Worm (Caenorhabditis elegans) whole organism, L1 larva: ENCODE measurements around the gene sra-28.

Source experiments
- C04F5.9 ChIP-seq: sonication (generic microtip); optimal IDR thresholded peaks from 2 replicates; lab custom pipeline; 2016; ENCODE audit warnings: missing genetic modification characterization, missing compliant biosample characterization
- C16A3.4 ChIP-seq: fragments of 150-350 bp; optimal IDR thresholded peaks from 2 replicates; lab custom pipeline; 2014; ENCODE audit warnings: missing biosample characterization, missing genetic modification characterization
- F16B12.6 ChIP-seq: fragments of 150-350 bp; optimal IDR thresholded peaks from 2 replicates; lab custom pipeline; 2014; ENCODE audit warnings: missing biosample characterization, missing genetic modification characterization
- Y116A8C.19 ChIP-seq: sonication (generic microtip); optimal IDR thresholded peaks from 2 replicates; lab custom pipeline; 2016; ENCODE audit warnings: missing compliant biosample characterization, missing genetic modification characterization, borderline replicate concordance
- aha-1 ChIP-seq: fragments of 150-350 bp; optimal IDR thresholded peaks from 2 replicates; lab custom pipeline; 2014; ENCODE audit warnings: missing biosample characterization, missing genetic modification characterization
- ama-1 ChIP-seq: fragments of 150-350 bp; optimal IDR thresholded peaks from 2 replicates; lab custom pipeline; 2014
- ceh-63 ChIP-seq: fragments of 200-800 bp; sonication (Bioruptor generic); optimal IDR thresholded peaks from 2 replicates; lab custom pipeline; 2018; ENCODE audit warnings: mild to moderate bottlenecking, missing genetic modification characterization, missing compliant biosample characterization
- ceh-82 ChIP-seq, 3 experiments: fragments of 150-350 bp in 1 of 3; sonication (generic microtip) in 2 of 3; optimal IDR thresholded peaks; 2 replicates each; lab custom pipeline; 2014 to 2017; ENCODE audit warnings: missing biosample characterization in 3 of 3, missing genetic modification characterization in 3 of 3
- ceh-88 ChIP-seq: fragments of 200-800 bp; sonication (Bioruptor generic); IDR thresholded peaks from 2 replicates; pipeline ENCODE4 v1.3.6; 2022; ENCODE audit warnings: missing genetic modification characterization, missing compliant biosample characterization
- ceh-90 ChIP-seq: sonication (generic microtip); optimal IDR thresholded peaks from 2 replicates; lab custom pipeline; 2016; ENCODE audit warnings: missing genetic modification characterization, missing compliant biosample characterization
- dpl-1 ChIP-seq, 3 experiments: fragments of 150-350 bp in 2 of 3; sonication (generic microtip) in 1 of 3; optimal IDR thresholded peaks; 2 replicates each; lab custom pipeline; 2014 to 2017; ENCODE audit warnings: missing biosample characterization in 3 of 3, missing genetic modification characterization in 3 of 3, missing genetic modification reagents in 3 of 3
- efl-1 ChIP-seq, 4 experiments: fragments of 150-350 bp; optimal IDR thresholded peaks in 3 of 4; peaks in 1 of 4; 1 replicate in 1 of 4; 2 replicates in 3 of 4; lab custom pipeline; 2014; ENCODE audit warnings: missing biosample characterization in 2 of 4, missing genetic modification characterization in 2 of 4, missing genetic modification reagents in 2 of 4
- efl-3 ChIP-seq: fragments of 200-800 bp; sonication (Bioruptor generic); optimal IDR thresholded peaks from 2 replicates; lab custom pipeline; 2018; ENCODE audit warnings: mild to moderate bottlenecking, missing genetic modification characterization, missing compliant biosample characterization
- egl-13 ChIP-seq: sonication (generic microtip); optimal IDR thresholded peaks from 2 replicates; lab custom pipeline; 2016; ENCODE audit warnings: missing genotype, missing genetic modification reagents, missing genetic modification characterization, missing compliant biosample characterization
- ets-5 ChIP-seq: fragments of 200-800 bp; sonication (Bioruptor generic); IDR thresholded peaks from 2 replicates; pipeline ENCODE4 v1.3.6; 2022; ENCODE audit warnings: missing genetic modification characterization, missing compliant biosample characterization
- fkh-10 ChIP-seq: sonication (generic microtip); optimal IDR thresholded peaks from 2 replicates; lab custom pipeline; 2017; ENCODE audit warnings: missing biosample characterization, missing genetic modification reagents, missing genetic modification characterization
- fkh-4 ChIP-seq: sonication (generic microtip); optimal IDR thresholded peaks from 2 replicates; lab custom pipeline; 2016; ENCODE audit warnings: missing compliant biosample characterization, missing genetic modification characterization, borderline replicate concordance
- fkh-8 ChIP-seq: sonication (generic microtip); optimal IDR thresholded peaks from 2 replicates; lab custom pipeline; 2016; ENCODE audit warnings: mild to moderate bottlenecking, missing genetic modification characterization, missing compliant biosample characterization
- grh-1 ChIP-seq: fragments of 200-800 bp; sonication (Bioruptor generic); IDR thresholded peaks from 2 replicates; pipeline ENCODE4 v1.3.6; 2022; ENCODE audit warnings: missing genetic modification reagents, missing genetic modification characterization, missing compliant biosample characterization
- jun-1 ChIP-seq: fragments of 150-350 bp; optimal IDR thresholded peaks from 2 replicates; lab custom pipeline; 2014; ENCODE audit warnings: missing biosample characterization, missing genetic modification reagents, missing genetic modification characterization
- lin-14 ChIP-seq: fragments of 200-800 bp; sonication (Bioruptor generic); optimal IDR thresholded peaks from 2 replicates; lab custom pipeline; 2018; ENCODE audit warnings: mild to moderate bottlenecking, missing genetic modification characterization, moderate library complexity, missing compliant biosample characterization
- lin-15B ChIP-seq: fragments of 150-350 bp; sonication (generic microtip); optimal IDR thresholded peaks from 3 replicates; lab custom pipeline; 2014; ENCODE audit warnings: missing biosample characterization, missing genetic modification characterization
- lir-3 ChIP-seq: sonication (generic microtip); optimal IDR thresholded peaks from 2 replicates; lab custom pipeline; 2016; ENCODE audit warnings: mild to moderate bottlenecking, missing genetic modification characterization, moderate library complexity, missing compliant biosample characterization; ENCODE audit not compliant: poor library complexity
- lsy-2 ChIP-seq, 2 experiments: fragments of 150-350 bp; optimal IDR thresholded peaks; 2 replicates each; lab custom pipeline; 2014; ENCODE audit warnings: missing biosample characterization in 2 of 2, missing genetic modification characterization in 2 of 2
- mab-9 ChIP-seq: fragments of 200-800 bp; sonication (Bioruptor generic); IDR thresholded peaks from 2 replicates; pipeline ENCODE4 v1.3.6; 2022; ENCODE audit warnings: missing genetic modification reagents, missing genetic modification characterization, missing compliant biosample characterization
- mep-1 ChIP-seq: fragments of 150-350 bp; optimal IDR thresholded peaks from 2 replicates; lab custom pipeline; 2014; ENCODE audit warnings: missing biosample characterization, missing genetic modification characterization
- nhr-28 ChIP-seq: fragments of 150-350 bp; optimal IDR thresholded peaks from 2 replicates; lab custom pipeline; 2014; ENCODE audit warnings: missing biosample characterization, missing genetic modification characterization
- nhr-47 ChIP-seq: sonication (generic microtip); optimal IDR thresholded peaks from 2 replicates; lab custom pipeline; 2016; ENCODE audit warnings: mild to moderate bottlenecking, missing genetic modification characterization, moderate library complexity, missing compliant biosample characterization
- nhr-76 ChIP-seq: sonication (generic microtip); optimal IDR thresholded peaks from 2 replicates; lab custom pipeline; 2017; ENCODE audit warnings: missing biosample characterization, missing genetic modification characterization
- nhr-77 ChIP-seq: fragments of 150-350 bp; optimal IDR thresholded peaks from 2 replicates; lab custom pipeline; 2014; ENCODE audit warnings: missing biosample characterization, missing genetic modification characterization
- nhr-84 ChIP-seq: sonication (generic microtip); optimal IDR thresholded peaks from 2 replicates; lab custom pipeline; 2017; ENCODE audit warnings: missing biosample characterization, missing genetic modification characterization
- pqm-1 ChIP-seq: sonication (generic microtip); optimal IDR thresholded peaks from 3 replicates; lab custom pipeline; 2017; ENCODE audit warnings: missing biosample characterization, missing genetic modification characterization
- rnt-1 ChIP-seq: sonication (generic microtip); optimal IDR thresholded peaks from 2 replicates; lab custom pipeline; 2016; ENCODE audit warnings: mild to moderate bottlenecking, missing genetic modification characterization, moderate library complexity, missing compliant biosample characterization
- snpc-4 ChIP-seq: fragments of 150-350 bp; optimal IDR thresholded peaks from 2 replicates; lab custom pipeline; 2014; ENCODE audit warnings: missing biosample characterization, missing genetic modification characterization
- sox-4 ChIP-seq: sonication (generic microtip); optimal IDR thresholded peaks from 2 replicates; lab custom pipeline; 2016; ENCODE audit warnings: missing genetic modification characterization, missing compliant biosample characterization
- tlp-1 ChIP-seq: fragments of 150-350 bp; optimal IDR thresholded peaks from 2 replicates; lab custom pipeline; 2014; ENCODE audit warnings: missing biosample characterization, missing genetic modification characterization
- unc-130 ChIP-seq: fragments of 150-350 bp; optimal IDR thresholded peaks from 2 replicates; lab custom pipeline; 2017; ENCODE audit warnings: missing biosample characterization, missing genetic modification characterization, inconsistent platforms
- unc-62 ChIP-seq: fragments of 150-350 bp; optimal IDR thresholded peaks from 2 replicates; lab custom pipeline; 2014; ENCODE audit warnings: missing biosample characterization, missing genetic modification reagents, missing genetic modification characterization
- unc-86 ChIP-seq: sonication (generic microtip); optimal IDR thresholded peaks from 2 replicates; lab custom pipeline; 2016; ENCODE audit warnings: missing genetic modification characterization, missing compliant biosample characterization
- zip-4 ChIP-seq: fragments of 200-800 bp; sonication (Bioruptor generic); optimal IDR thresholded peaks from 2 replicates; lab custom pipeline; 2018; ENCODE audit warnings: mild to moderate bottlenecking, missing genetic modification characterization, moderate library complexity, missing compliant biosample characterization

sra-28 gene

ce11 chrII:6598050-6598449 is 24.5 kb upstream of the sra-28 start, which contains the start of gene dnj-8:
dnj-8 (minus strand) TSS chrII:6598080.
- TF ChIP-seq nhr-47 (tag; lab: Kevin White, UChicago) (no peak), snpc-4 (no peak), unc-62 (no peak), aha-1 (tag; lab: Kevin White, UChicago) (no peak), ceh-88 (GFP tag; lab: Robert Waterston, UW) (no peak), ama-1 (lab: Kevin White, UChicago) (no peak), efl-1 (optimal IDR thresholded peaks at IDR 0.05; lab: Kevin White, UChicago) (peak; percentile 2 to 10), efl-1 (GFP tag; optimal IDR thresholded peaks at IDR 0.05 in 1 of 2; lab: Kevin White, UChicago) (peak in 1 of 2 experiments; percentile 12), lin-14 (GFP tag; lab: Kevin White, UChicago) (peak; percentile 60), tlp-1 (no peak), fkh-8 (tag; lab: Kevin White, UChicago) (peak; percentile 1), pqm-1 (tag; lab: Kevin White, UChicago) (no peak), ceh-90 (tag; lab: Kevin White, UChicago) (no peak), C16A3.4 (tag; lab: Kevin White, UChicago) (no peak), unc-130 (tag; lab: Kevin White, UChicago) (no peak), F16B12.6 (tag; lab: Kevin White, UChicago) (peak; percentile 4), fkh-10 (GFP tag; lab: Kevin White, UChicago) (no peak), lsy-2 (tag; optimal IDR thresholded peaks at IDR 0.05; lab: Kevin White, UChicago) (peak in 1 of 2 experiments; percentile 15), dpl-1 (GFP tag; optimal IDR thresholded peaks at IDR 0.05; lab: Kevin White, UChicago) (peak in 1 of 3 experiments; percentile 21), ceh-63 (GFP tag; lab: Kevin White, UChicago) (no peak), lin-15B (tag; lab: Kevin White, UChicago) (peak; percentile 2), ceh-82 (tag; optimal IDR thresholded peaks at IDR 0.05; lab: Kevin White, UChicago) (peak in 1 of 3 experiments; percentile 11), nhr-76 (tag; lab: Kevin White, UChicago) (no peak)

- no peak for TF ChIP-seq efl-3 (GFP tag; lab: Kevin White, UChicago)
- no peak for TF ChIP-seq sox-4
- no peak for TF ChIP-seq mab-9 (GFP tag; lab: Robert Waterston, UW)
- no peak for TF ChIP-seq grh-1
- no peak for TF ChIP-seq egl-13
- TF ChIP-seq zip-4 (GFP tag; lab: Kevin White, UChicago), result no peak
- TF ChIP-seq lir-3, result no peak
Measured at ce11 chrII:6597507-6597906, 23.9 kb upstream of the sra-28 start.

ce11 chrII:6594151-6594550 is 20.6 kb upstream of the sra-28 start, which contains the start of gene aipr-1:
aipr-1 (minus strand) TSS chrII:6594251.
- TF ChIP-seq nhr-28 (tag; lab: Kevin White, UChicago), result no peak
- no peak for TF ChIP-seq F16B12.6 (tag; lab: Kevin White, UChicago)
- no peak for TF ChIP-seq fkh-8 (tag; lab: Kevin White, UChicago)
- no peak for TF ChIP-seq ceh-90 (tag; lab: Kevin White, UChicago)
- no peak for TF ChIP-seq rnt-1
- no peak for TF ChIP-seq unc-86 (tag; lab: Kevin White, UChicago)
- TF ChIP-seq mep-1 (tag; lab: Kevin White, UChicago), result no peak
- TF ChIP-seq jun-1 (tag; lab: Kevin White, UChicago), result no peak
- no peak for TF ChIP-seq ceh-63 (GFP tag; lab: Kevin White, UChicago)
- TF ChIP-seq lin-15B (tag; lab: Kevin White, UChicago), result no peak
- no peak for TF ChIP-seq nhr-77 (tag; lab: Kevin White, UChicago)
- TF ChIP-seq ama-1 (lab: Kevin White, UChicago), result no peak
- TF ChIP-seq fkh-4 (tag; lab: Kevin White, UChicago), result no peak
- TF ChIP-seq Y116A8C.19 (tag; lab: Kevin White, UChicago), result no peak
- no peak for TF ChIP-seq ets-5 (GFP tag; lab: Robert Waterston, UW)
- no peak for TF ChIP-seq C04F5.9
- TF ChIP-seq nhr-84 (tag; lab: Kevin White, UChicago), result no peak
